Fruit fly (Drosophila melanogaster): Measurements from ENCODE around the gene CG12081.

CG12081 gene

DNA sequence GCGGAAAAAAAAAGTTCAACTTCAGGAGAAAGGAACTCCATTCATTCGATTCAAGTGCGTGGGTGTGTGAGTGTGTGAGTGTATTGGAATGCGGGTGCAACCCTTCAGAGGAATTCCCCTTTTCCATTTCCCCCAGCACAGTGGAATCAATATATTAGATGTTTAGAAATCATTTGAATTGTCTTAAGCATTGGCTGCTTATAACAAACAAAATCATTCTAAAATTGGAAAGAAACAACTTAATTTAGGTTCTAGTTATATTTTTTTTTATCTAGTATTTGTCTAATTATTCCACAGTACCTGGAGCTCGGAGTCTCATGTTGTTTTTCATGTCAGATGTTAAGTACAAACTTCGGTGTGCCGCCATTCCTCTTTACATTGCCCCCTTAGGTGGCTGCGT, 49.6 kb upstream of the CG12081 start (continued):
- TF ChIP-seq net (GFP tag; optimal IDR thresholded peaks at IDR 0.05) (peak; percentile 19), CG11294 (GFP tag; IDR thresholded peaks at IDR 0.05) (no peak), CG3032 (tag; optimal IDR thresholded peaks at IDR 0.05) (peak; percentile 29), CG34406 (GFP tag; optimal IDR thresholded peaks at IDR 0.05) (peak; percentile 17), CG8319 (GFP tag; optimal IDR thresholded peaks at IDR 0.05) (no peak), CG4318 (GFP tag; optimal IDR thresholded peaks at IDR 0.05) (no peak), fd59A (GFP tag; optimal IDR thresholded peaks at IDR 0.05) (no peak), CG6163 (GFP tag; IDR thresholded peaks at IDR 0.05) (peak; percentile 52; the same call in 2 of the 3 replicates), Hr39 (GFP tag; optimal IDR thresholded peaks at IDR 0.05) (peak; percentile 1), pdm3 (GFP tag; optimal IDR thresholded peaks at IDR 0.05) (peak; percentile 25), CG6276 (GFP tag; optimal IDR thresholded peaks at IDR 0.05) (no peak), acj6 (GFP tag; optimal IDR thresholded peaks at IDR 0.05) (peak; percentile 43), Eip93F (GFP tag; optimal IDR thresholded peaks at IDR 0.05) (no peak), CG6792 (GFP tag; optimal IDR thresholded peaks at IDR 0.05) (peak; percentile 40)

DNA sequence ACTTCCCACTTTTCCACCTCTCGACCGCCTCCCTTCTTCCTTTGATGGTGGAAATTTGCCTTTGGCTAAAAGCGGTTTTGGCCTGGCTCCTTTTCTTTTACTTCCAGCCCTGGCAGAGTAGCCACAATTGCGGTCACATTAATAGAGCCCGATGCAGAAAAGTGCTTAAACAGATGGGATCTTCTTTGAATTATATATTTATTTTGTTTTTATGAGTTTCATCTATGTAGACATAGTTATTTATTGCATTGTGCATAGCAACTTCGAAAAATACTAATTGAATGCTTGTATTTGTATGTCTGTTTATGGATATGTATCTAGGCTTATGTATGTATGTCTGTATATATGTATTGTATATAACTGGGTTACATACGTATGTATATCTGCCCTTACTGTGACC, 46.6 kb upstream of the CG12081 start:
- TF ChIP-seq topi (GFP tag; optimal IDR thresholded peaks at IDR 0.05) (peak; percentile 45), CG11902 (GFP tag; optimal IDR thresholded peaks at IDR 0.05) (no peak), Blimp-1 (GFP tag; optimal IDR thresholded peaks at IDR 0.05) (no peak), CG34406 (GFP tag; optimal IDR thresholded peaks at IDR 0.05) (peak; percentile 27), Met (GFP tag; optimal IDR thresholded peaks at IDR 0.05) (peak; percentile 38), Ets96B (tag; optimal IDR thresholded peaks at IDR 0.05) (peak; percentile 71), CG4318 (GFP tag; optimal IDR thresholded peaks at IDR 0.05) (no peak), Lpt (GFP tag; optimal IDR thresholded peaks at IDR 0.05) (no peak), CG11294 (GFP tag; IDR thresholded peaks at IDR 0.05) (no peak), net (GFP tag; optimal IDR thresholded peaks at IDR 0.05) (peak; percentile 24), Sox14 (GFP tag; optimal IDR thresholded peaks at IDR 0.05) (peak; percentile 17), fkh (GFP tag; optimal IDR thresholded peaks at IDR 0.05) (no peak), CG7368 (GFP tag; optimal IDR thresholded peaks at IDR 0.05) (no peak), CG8319 (GFP tag; optimal IDR thresholded peaks at IDR 0.05) (no peak), CG15336 (GFP tag; IDR thresholded peaks at IDR 0.05) (peak; percentile 58), CG10631 (GFP tag; optimal IDR thresholded peaks at IDR 0.05) (peak; percentile 48), Ets21C (GFP tag; optimal IDR thresholded peaks at IDR 0.05) (no peak), Hr4 (GFP tag; optimal IDR thresholded peaks at IDR 0.05) (peak; percentile 19), Sox102F (GFP tag; optimal IDR thresholded peaks at IDR 0.05) (peak; percentile 9), CG11762 (GFP tag; optimal IDR thresholded peaks at IDR 0.05; ENCODE audit: insufficient read depth) (no peak), Hr38 (GFP tag; optimal IDR thresholded peaks at IDR 0.05) (no peak), fd85E (GFP tag; optimal IDR thresholded peaks at IDR 0.05) (no peak), fd59A (GFP tag; optimal IDR thresholded peaks at IDR 0.05) (peak; percentile 11), CG6854 (GFP tag; optimal IDR thresholded peaks at IDR 0.05) (no peak), pdm3 (GFP tag; optimal IDR thresholded peaks at IDR 0.05) (peak; percentile 43), CG6792 (GFP tag; optimal IDR thresholded peaks at IDR 0.05) (peak; percentile 29), salr (GFP tag; optimal IDR thresholded peaks at IDR 0.05) (no peak), lz (GFP tag; optimal IDR thresholded peaks at IDR 0.05) (peak; percentile 29), ss (GFP tag; optimal IDR thresholded peaks at IDR 0.05) (peak; percentile 1 to 62), CG10669 (GFP tag; optimal IDR thresholded peaks at IDR 0.05) (peak; percentile 54), Sox15 (GFP tag; optimal IDR thresholded peaks at IDR 0.05) (no peak), Smox (GFP tag; optimal IDR thresholded peaks at IDR 0.05) (peak; percentile 36), CG6163 (GFP tag; IDR thresholded peaks at IDR 0.05) (peak; percentile 65; the same call in 2 of the 3 replicates), eg (GFP tag; IDR thresholded peaks at IDR 0.05) (peak; percentile 65; the same call in 1 of the 3 replicates), svp (GFP tag) (peak; percentile 61), Eip93F (GFP tag; optimal IDR thresholded peaks at IDR 0.05) (no peak), CG9139 (GFP tag; optimal IDR thresholded peaks at IDR 0.05) (peak; percentile 2), Eip78C (GFP tag) (peak; percentile 67), CG31627 (GFP tag; optimal IDR thresholded peaks at IDR 0.05) (peak; percentile 8), OdsH (GFP tag; optimal IDR thresholded peaks at IDR 0.05) (peak; percentile 8), CG8119 (GFP tag; IDR thresholded peaks at IDR 0.05) (peak; percentile 46; the same call in 1 of the 3 replicates), vri (GFP tag; optimal IDR thresholded peaks at IDR 0.05) (no peak), CG6276 (GFP tag; optimal IDR thresholded peaks at IDR 0.05) (peak; percentile 47), dac (GFP tag; optimal IDR thresholded peaks at IDR 0.05) (no peak), CG32006 (GFP tag; optimal IDR thresholded peaks at IDR 0.05) (peak; percentile 48), esn (GFP tag; optimal IDR thresholded peaks at IDR 0.05) (peak; percentile 34)

Measured in whole organism, prepupa.